Fruit fly (Drosophila melanogaster) S2 (cell line): ENCODE data around the gene mTerf3.

Experiments
- CG8478 ChIP-seq: fragments of >200 bp; optimal IDR thresholded peaks from 2 replicates; lab custom pipeline; 2018
- CTCF ChIP-seq, 2 experiments: fragments of >200 bp; optimal IDR thresholded peaks; 2 replicates each; lab custom pipeline; 2018

dm6 chr3L:20538458-20538857 is 17.9 kb upstream of the mTerf3 start:
- no peak for TF ChIP-seq CG8478 (lab: Kevin White, UChicago)
- TF ChIP-seq CTCF (optimal IDR thresholded peaks at IDR 0.05; lab: Kevin White, UChicago), result no peak
